Fruit fly (Drosophila melanogaster) whole organism, embryonic: ENCODE results near the gene chif.
A peak's percentile ranks its signal among the peaks of the same experiment; 100 is the strongest.

ENCODE experiments used
- CG10321 ChIP-seq: fragments of 200-800 bp; sonication (Bioruptor generic); IDR thresholded peaks from 2 replicates; pipeline ENCODE4 v1.3.6; 2022; ENCODE audit warnings: missing biosample characterization, missing genetic modification characterization
- CG11456 ChIP-seq: fragments of 200-800 bp; sonication (Bioruptor generic); IDR thresholded peaks from 3 replicates; pipeline ENCODE4 v1.3.6; 2022; ENCODE audit warnings: missing biosample characterization, missing genetic modification characterization
- CG12659 ChIP-seq: fragments of 200-800 bp; sonication (Bioruptor generic); optimal IDR thresholded peaks from 3 replicates; lab custom pipeline; 2017; ENCODE audit warnings: mild to moderate bottlenecking, missing biosample characterization, missing genetic modification reagents, missing genetic modification characterization
- CG12942 ChIP-seq: fragments of 200-800 bp; sonication (Bioruptor generic); optimal IDR thresholded peaks from 3 replicates; lab custom pipeline; 2016; ENCODE audit warnings: missing biosample characterization, missing genetic modification characterization
- CG13123 ChIP-seq: fragments of 200-800 bp; sonication (Bioruptor generic); optimal IDR thresholded peaks from 2 replicates; lab custom pipeline; 2016; ENCODE audit warnings: missing biosample characterization, missing genetic modification characterization
- CG13287 ChIP-seq: fragments of 200-800 bp; sonication (Bioruptor generic); IDR thresholded peaks from 2 replicates; pipeline ENCODE4 v1.3.6; 2022; ENCODE audit warnings: missing biosample characterization, missing genetic modification characterization; ENCODE audit not compliant: partially characterized antibody
- CG14860 ChIP-seq: fragments of 200-800 bp; sonication (Bioruptor generic); IDR thresholded peaks from 3 replicates; pipeline ENCODE4 v1.3.6; 2022; ENCODE audit warnings: missing biosample characterization, missing genetic modification characterization; ENCODE audit not compliant: partially characterized antibody
- CG15514 ChIP-seq: fragments of 200-800 bp; sonication (Bioruptor generic); optimal IDR thresholded peaks from 3 replicates; lab custom pipeline; 2017; ENCODE audit warnings: missing biosample characterization, missing genetic modification characterization, mild to moderate bottlenecking, moderate library complexity, missing genetic modification reagents
- CG1602 ChIP-seq: fragments of 200-800 bp; sonication (Bioruptor generic); optimal IDR thresholded peaks from 3 replicates; lab custom pipeline; 2016; ENCODE audit warnings: missing biosample characterization, missing genetic modification characterization
- CG1647 ChIP-seq: fragments of 200-800 bp; sonication (Bioruptor generic); optimal IDR thresholded peaks from 3 replicates; lab custom pipeline; 2016; ENCODE audit warnings: missing biosample characterization, missing genetic modification characterization
- CG16779 ChIP-seq: fragments of 200-800 bp; sonication (Bioruptor generic); IDR thresholded peaks from 2 replicates; pipeline ENCODE4 v1.3.6; 2022; ENCODE audit warnings: missing biosample characterization, missing genetic modification characterization
- CG17568 ChIP-seq: fragments of 200-800 bp; sonication (Bioruptor generic); optimal IDR thresholded peaks from 2 replicates; lab custom pipeline; 2018; ENCODE audit warnings: missing biosample characterization, mild to moderate bottlenecking, missing genetic modification characterization, moderate library complexity
- CG17912 ChIP-seq: fragments of 200-800 bp; sonication (Bioruptor generic); optimal IDR thresholded peaks from 2 replicates; lab custom pipeline; 2018; ENCODE audit warnings: missing biosample characterization, mild to moderate bottlenecking, missing genetic modification characterization
- CG2116 ChIP-seq: fragments of 200-800 bp; sonication (Bioruptor generic); optimal IDR thresholded peaks from 3 replicates; lab custom pipeline; 2018; ENCODE audit warnings: missing biosample characterization, mild to moderate bottlenecking, missing genetic modification characterization
- CG2678 ChIP-seq: fragments of 200-800 bp; sonication (Bioruptor generic); optimal IDR thresholded peaks from 3 replicates; lab custom pipeline; 2019; ENCODE audit warnings: missing biosample characterization, mild to moderate bottlenecking, missing genetic modification characterization, moderate library complexity
- CG32532 ChIP-seq: fragments of 200-800 bp; sonication (Bioruptor generic); IDR thresholded peaks from 2 replicates; pipeline ENCODE4 v1.3.6; 2022; ENCODE audit warnings: missing biosample characterization, missing genetic modification characterization
- CG32767 ChIP-seq: fragments of 200-800 bp; sonication (Bioruptor generic); IDR thresholded peaks from 2 replicates; pipeline ENCODE4 v1.3.6; 2022; ENCODE audit warnings: missing biosample characterization, missing genetic modification characterization
- CG4328 ChIP-seq: fragments of 200-800 bp; sonication (Bioruptor generic); optimal IDR thresholded peaks from 3 replicates; lab custom pipeline; 2017; ENCODE audit warnings: missing biosample characterization, missing genetic modification reagents, missing genetic modification characterization
- CG4360 ChIP-seq: fragments of 200-800 bp; sonication (Bioruptor generic); IDR thresholded peaks from 2 replicates; pipeline ENCODE4 v1.3.6; 2022; ENCODE audit warnings: missing biosample characterization, missing genetic modification characterization
- CG6175 ChIP-seq: fragments of 200-800 bp; sonication (Bioruptor generic); IDR thresholded peaks from 3 replicates; pipeline ENCODE4 v1.3.6; 2022; ENCODE audit warnings: missing biosample characterization, missing genetic modification characterization
- CG6254 ChIP-seq: fragments of 200-800 bp; sonication (Bioruptor generic); optimal IDR thresholded peaks from 3 replicates; lab custom pipeline; 2017; ENCODE audit warnings: mild to moderate bottlenecking, missing biosample characterization, missing genetic modification reagents, missing genetic modification characterization
- CG6654 ChIP-seq: fragments of 200-800 bp; sonication (Bioruptor generic); optimal IDR thresholded peaks from 2 replicates; lab custom pipeline; 2017; ENCODE audit warnings: missing biosample characterization, mild to moderate bottlenecking, missing genetic modification characterization
- CG7372 ChIP-seq: fragments of 200-800 bp; sonication (Bioruptor generic); IDR thresholded peaks from 2 replicates; pipeline ENCODE4 v1.3.6; 2022; ENCODE audit warnings: missing biosample characterization, missing genetic modification characterization
- CG7745 ChIP-seq: fragments of 200-800 bp; sonication (Bioruptor generic); optimal IDR thresholded peaks from 2 replicates; lab custom pipeline; 2018; ENCODE audit warnings: missing biosample characterization, mild to moderate bottlenecking, missing genetic modification characterization, moderate library complexity
- CG7987 ChIP-seq: fragments of 200-800 bp; sonication (Bioruptor generic); optimal IDR thresholded peaks from 2 replicates; lab custom pipeline; 2018; ENCODE audit warnings: missing biosample characterization, mild to moderate bottlenecking, missing genetic modification characterization, moderate library complexity
- CG8281 ChIP-seq: fragments of 200-800 bp; sonication (Bioruptor generic); optimal IDR thresholded peaks from 2 replicates; lab custom pipeline; 2018; ENCODE audit warnings: missing biosample characterization, mild to moderate bottlenecking, missing genetic modification characterization, moderate library complexity
- CG8924 ChIP-seq: fragments of 200-800 bp; optimal IDR thresholded peaks from 3 replicates; lab custom pipeline; 2019; ENCODE audit warnings: missing biosample characterization, mild to moderate bottlenecking, missing genetic modification characterization, moderate library complexity
- CG9797 ChIP-seq: fragments of 200-800 bp; sonication (Bioruptor generic); optimal IDR thresholded peaks from 3 replicates; lab custom pipeline; 2018; ENCODE audit warnings: missing biosample characterization, mild to moderate bottlenecking, missing genetic modification characterization
- D19A ChIP-seq: fragments of 200-800 bp; optimal IDR thresholded peaks from 3 replicates; lab custom pipeline; 2019; ENCODE audit warnings: missing biosample characterization, mild to moderate bottlenecking, missing genetic modification characterization, moderate library complexity
- Dbx ChIP-seq: fragments of 200-800 bp; sonication (Bioruptor generic); IDR thresholded peaks from 3 replicates; pipeline ENCODE4 v1.3.6; 2022; ENCODE audit warnings: missing biosample characterization, missing genetic modification characterization
- Dfd ChIP-seq, 2 experiments: fragments of >200 bp; optimal IDR thresholded peaks; 2 replicates each; lab custom pipeline; 2017; ENCODE audit warnings: missing biosample characterization in 2 of 2, missing genetic modification characterization in 2 of 2
- Dip3 ChIP-seq: fragments of 200-800 bp; sonication (Bioruptor generic); optimal IDR thresholded peaks from 3 replicates; lab custom pipeline; 2016; ENCODE audit warnings: missing biosample characterization, missing genetic modification characterization
- Dref ChIP-seq: fragments of 200-800 bp; sonication (Bioruptor generic); IDR thresholded peaks from 2 replicates; pipeline ENCODE4 v1.3.6; 2022; ENCODE audit warnings: missing biosample characterization, missing genetic modification characterization
- Kr ChIP-seq: fragments of 200-800 bp; sonication (Bioruptor generic); optimal IDR thresholded peaks from 2 replicates; lab custom pipeline; 2017; ENCODE audit warnings: missing biosample characterization, mild to moderate bottlenecking, missing genetic modification characterization
- Scr ChIP-seq: fragments of 200-800 bp; sonication (Bioruptor generic); IDR thresholded peaks from 2 replicates; pipeline ENCODE4 v1.3.6; 2022; ENCODE audit warnings: missing biosample characterization, missing genetic modification characterization; ENCODE audit not compliant: partially characterized antibody
- Sox100B ChIP-seq: fragments of 200-800 bp; sonication (Bioruptor generic); optimal IDR thresholded peaks from 3 replicates; lab custom pipeline; 2018; ENCODE audit warnings: missing biosample characterization, mild to moderate bottlenecking, missing genetic modification characterization
- amos ChIP-seq: fragments of 200-800 bp; sonication (Bioruptor generic); IDR thresholded peaks from 2 replicates; pipeline ENCODE4 v1.3.6; 2022; ENCODE audit warnings: missing biosample characterization, missing genetic modification characterization; ENCODE audit not compliant: partially characterized antibody
- aop ChIP-seq: fragments of 200-800 bp; sonication (Bioruptor generic); IDR thresholded peaks from 2 replicates; pipeline ENCODE4 v1.3.6; 2022; ENCODE audit warnings: missing biosample characterization, missing genetic modification characterization
- ap ChIP-seq: fragments of 200-800 bp; sonication (Bioruptor generic); IDR thresholded peaks from 2 replicates; pipeline ENCODE4 v1.3.6; 2022; ENCODE audit warnings: missing biosample characterization, missing genetic modification characterization
- chinmo ChIP-seq: fragments of 200-800 bp; sonication (Bioruptor generic); IDR thresholded peaks from 4 replicates; pipeline ENCODE4 v1.3.6; 2022; ENCODE audit warnings: missing biosample characterization, missing genetic modification characterization; ENCODE audit not compliant: partially characterized antibody
- fd96Cb ChIP-seq: fragments of 200-800 bp; sonication (Bioruptor generic); optimal IDR thresholded peaks from 2 replicates; lab custom pipeline; 2018; ENCODE audit warnings: missing biosample characterization, mild to moderate bottlenecking, missing genetic modification characterization, moderate library complexity
- ind ChIP-seq: fragments of 200-800 bp; sonication (Bioruptor generic); optimal IDR thresholded peaks from 3 replicates; lab custom pipeline; 2016; ENCODE audit warnings: missing biosample characterization, missing genetic modification characterization
- kah ChIP-seq: fragments of 200-800 bp; sonication (Bioruptor generic); optimal IDR thresholded peaks from 2 replicates; lab custom pipeline; 2018; ENCODE audit warnings: missing biosample characterization, mild to moderate bottlenecking, missing genetic modification characterization
- lmd ChIP-seq: fragments of 200-800 bp; sonication (Bioruptor generic); IDR thresholded peaks from 2 replicates; pipeline ENCODE4 v1.3.6; 2022; ENCODE audit warnings: missing biosample characterization, missing genetic modification characterization
- mam ChIP-seq: fragments of 200-800 bp; sonication (Bioruptor generic); optimal IDR thresholded peaks from 3 replicates; lab custom pipeline; 2016; ENCODE audit warnings: missing biosample characterization, missing genetic modification characterization
- odd ChIP-seq: fragments of 200-800 bp; sonication (Bioruptor generic); optimal IDR thresholded peaks from 2 replicates; lab custom pipeline; 2017; ENCODE audit warnings: missing biosample characterization, mild to moderate bottlenecking, missing genetic modification characterization
- shn ChIP-seq: fragments of 200-800 bp; sonication (Bioruptor generic); optimal IDR thresholded peaks from 3 replicates; lab custom pipeline; 2016; ENCODE audit warnings: missing biosample characterization, missing genetic modification characterization
- wek ChIP-seq: fragments of 200-800 bp; sonication (Bioruptor generic); optimal IDR thresholded peaks from 3 replicates; lab custom pipeline; 2018; ENCODE audit warnings: missing biosample characterization, mild to moderate bottlenecking, missing genetic modification characterization, moderate library complexity
- yki ChIP-seq: fragments of >200 bp; optimal IDR thresholded peaks from 3 replicates; lab custom pipeline; 2018

chif gene

DNA sequence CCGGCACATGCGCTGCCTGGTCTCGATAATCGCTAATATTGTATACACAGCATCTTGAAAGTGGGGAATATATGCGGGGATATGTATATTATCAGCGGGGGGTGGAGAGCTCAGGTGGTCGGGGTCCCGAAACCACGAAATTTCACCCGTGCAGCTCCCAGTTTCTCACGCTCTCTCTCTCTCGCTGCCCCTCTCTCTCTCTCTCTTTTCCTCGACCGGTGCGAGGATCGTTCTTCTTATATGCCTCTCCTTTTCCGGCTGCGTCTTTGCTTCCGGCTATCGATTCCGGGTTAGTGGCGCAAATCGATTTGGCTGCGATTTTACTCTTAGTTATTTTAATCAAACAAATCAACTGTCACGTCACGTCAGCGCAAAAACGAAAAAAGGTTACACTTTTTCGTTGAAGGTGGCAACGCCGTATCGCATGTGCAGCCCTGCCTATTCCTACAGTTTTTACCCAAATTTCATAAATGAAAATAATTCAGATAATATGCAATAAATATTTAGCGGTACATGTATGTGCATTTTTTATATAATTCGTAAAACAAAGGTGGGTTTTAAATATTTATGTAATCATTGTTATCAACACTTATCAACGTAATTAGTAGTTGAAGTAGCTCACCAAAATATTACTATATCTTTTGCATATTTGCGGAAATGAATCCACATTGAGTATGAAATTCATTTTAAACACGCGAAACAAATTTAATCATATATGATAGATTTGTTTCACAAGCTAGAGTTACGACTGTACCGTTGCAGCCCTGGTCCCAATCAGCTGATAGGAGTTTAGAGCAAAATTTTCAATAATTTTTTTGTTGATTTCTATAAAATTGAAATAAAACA lies 52.7 kb downstream of the chif start, which contains the start of the genes heix and CG17328 (continued):
- TF ChIP-seq ind (GFP tag; lab: Kevin White, UChicago) = peak; percentile 79
- TF ChIP-seq lmd = peak; percentile 78
- TF ChIP-seq CG7987 (GFP tag; lab: Kevin White, UChicago) = no peak
- no peak for TF ChIP-seq Dfd (GFP tag; optimal IDR thresholded peaks at IDR 0.05; lab: Kevin White, UChicago)
- TF ChIP-seq CG32532 (GFP tag; lab: Robert Waterston, UW) = peak; percentile 82; the same call in 1 of the 2 replicates
- TF ChIP-seq CG16779 = no peak
- TF ChIP-seq CG2678 (tag; lab: Kevin White, UChicago) = no peak
- TF ChIP-seq aop (GFP tag; lab: Robert Waterston, UW) = no peak
- no peak for TF ChIP-seq Kr (GFP tag; lab: Kevin White, UChicago)
- no peak for TF ChIP-seq D19A (tag; lab: Kevin White, UChicago)
- no peak for TF ChIP-seq CG1647 (GFP tag; lab: Kevin White, UChicago)
- TF ChIP-seq mam (GFP tag; lab: Kevin White, UChicago) = peak; percentile 87
- TF ChIP-seq CG7745 (tag; lab: Kevin White, UChicago) = no peak
- TF ChIP-seq CG14860 (GFP tag; lab: Robert Waterston, UW) = no peak
- TF ChIP-seq Dref (GFP tag; lab: Robert Waterston, UW) = no peak
- no peak for TF ChIP-seq CG6254 (GFP tag; lab: Kevin White, UChicago)
- peak; percentile 7 for TF ChIP-seq CG13123 (GFP tag; lab: Kevin White, UChicago)
- TF ChIP-seq wek (GFP tag; lab: Kevin White, UChicago) = no peak
- TF ChIP-seq CG1602 (GFP tag; lab: Kevin White, UChicago) = peak; percentile 64
- no peak for TF ChIP-seq CG4360 (GFP tag; lab: Robert Waterston, UW)
- peak; percentile 82 for TF ChIP-seq CG8924 (tag; lab: Kevin White, UChicago)
- TF ChIP-seq ap (GFP tag; lab: Robert Waterston, UW) = no peak
- peak; percentile 42 for TF ChIP-seq CG17568 (GFP tag; lab: Kevin White, UChicago)
- no peak; the same call in 1 of the 2 replicates for TF ChIP-seq CG32767
- peak; percentile 69 for TF ChIP-seq Dip3 (GFP tag; lab: Kevin White, UChicago)
- peak; percentile 75 for TF ChIP-seq CG9797 (GFP tag; lab: Kevin White, UChicago)
- TF ChIP-seq fd96Cb (tag; lab: Kevin White, UChicago) = peak; percentile 58
- TF ChIP-seq CG10321 (GFP tag; lab: Robert Waterston, UW) = no peak
- 0 out of 2 replicates have a peak, but pooled peaks have one; percentile 28 for TF ChIP-seq CG13287 (GFP tag; lab: Robert Waterston, UW)
- peak; percentile 19 for TF ChIP-seq odd (GFP tag; lab: Kevin White, UChicago)
- no peak for TF ChIP-seq CG6175 (GFP tag; lab: Robert Waterston, UW)
- TF ChIP-seq CG8281 (tag; lab: Kevin White, UChicago) = peak; percentile 39
- peak; percentile 57 for TF ChIP-seq CG12942 (GFP tag; lab: Kevin White, UChicago)
- peak; percentile 60 for TF ChIP-seq CG4328 (GFP tag; lab: Kevin White, UChicago)
- TF ChIP-seq CG15514 (GFP tag; lab: Kevin White, UChicago) = peak; percentile 43
- TF ChIP-seq CG6654 (GFP tag; lab: Kevin White, UChicago) = no peak
- TF ChIP-seq CG2116 (GFP tag; lab: Kevin White, UChicago) = peak; percentile 75
- TF ChIP-seq Sox100B (GFP tag; lab: Kevin White, UChicago) = peak; percentile 70
- peak; percentile 65; the same call in 1 of the 3 replicates for TF ChIP-seq CG11456 (GFP tag; lab: Robert Waterston, UW)
- no peak for TF ChIP-seq chinmo (GFP tag; lab: Robert Waterston, UW)
- peak; percentile 80 for TF ChIP-seq CG12659
- TF ChIP-seq Scr (GFP tag; lab: Robert Waterston, UW) = no peak
- no peak for TF ChIP-seq yki (lab: Kevin White, UChicago)
- peak; percentile 64 for TF ChIP-seq Dbx (GFP tag; lab: Robert Waterston, UW)
- TF ChIP-seq amos (GFP tag; lab: Robert Waterston, UW) = no peak
- peak; percentile 93 for TF ChIP-seq kah (GFP tag; lab: Kevin White, UChicago)
- TF ChIP-seq shn (GFP tag; lab: Kevin White, UChicago) = peak; percentile 58
- peak; percentile 47 for TF ChIP-seq CG17912
- no peak for TF ChIP-seq CG7372 (GFP tag; lab: Robert Waterston, UW)
